Worm (Caenorhabditis elegans) whole organism, L4 larva: ENCODE measurements around the gene dkf-2.
A peak's percentile ranks its signal among the peaks of the same experiment; 100 is the strongest.

Experiments used
- F49E8.2 ChIP-seq: sonication (generic microtip); optimal IDR thresholded peaks from 2 replicates; lab custom pipeline; 2016; ENCODE audit warnings: missing compliant biosample characterization, mild to moderate bottlenecking, missing genetic modification characterization, borderline replicate concordance
- R02D3.7 ChIP-seq: fragments of 150-350 bp; sonication (generic microtip); optimal IDR thresholded peaks from 3 replicates; lab custom pipeline; 2014; ENCODE audit warnings: missing biosample characterization, missing genetic modification characterization
- aha-1 ChIP-seq: fragments of 150-350 bp; peaks from one replicate; lab custom pipeline; 2014; ENCODE audit warnings: missing biosample characterization, missing genetic modification characterization
- aly-2 ChIP-seq: sonication (generic microtip); optimal IDR thresholded peaks from 2 replicates; lab custom pipeline; 2018; ENCODE audit warnings: missing biosample characterization, missing genetic modification characterization
- attf-4 ChIP-seq: sonication (generic microtip); optimal IDR thresholded peaks from 3 replicates; lab custom pipeline; 2017; ENCODE audit warnings: missing biosample characterization, missing genetic modification characterization
- ceh-82 ChIP-seq: sonication (generic microtip); optimal IDR thresholded peaks from 2 replicates; lab custom pipeline; 2017; ENCODE audit warnings: missing biosample characterization, missing genetic modification characterization
- daf-19 ChIP-seq: fragments of 200-800 bp; sonication (Bioruptor generic); conservative IDR thresholded peaks from 2 replicates; pipeline ENCODE4 v1.3.6; 2022; ENCODE audit warnings: missing genetic modification characterization, missing compliant biosample characterization
- dmd-9 ChIP-seq: fragments of 200-800 bp; sonication (Bioruptor generic); IDR thresholded peaks from 2 replicates; pipeline ENCODE4 v1.3.6; 2022; ENCODE audit warnings: missing genetic modification reagents, missing genetic modification characterization, missing compliant biosample characterization
- dpl-1 ChIP-seq: fragments of 150-350 bp; optimal IDR thresholded peaks from 2 replicates; lab custom pipeline; 2014; ENCODE audit warnings: missing biosample characterization, missing genetic modification reagents, missing genetic modification characterization
- egl-43 ChIP-seq: fragments of 200-800 bp; sonication (Bioruptor generic); IDR thresholded peaks from 2 replicates; pipeline ENCODE4 v1.3.6; 2022; ENCODE audit warnings: missing genetic modification reagents, missing genetic modification characterization, missing compliant biosample characterization
- lin-13 ChIP-seq: fragments of 150-350 bp; optimal IDR thresholded peaks from 2 replicates; lab custom pipeline; 2014; ENCODE audit warnings: missing biosample characterization, missing genetic modification reagents, missing genetic modification characterization
- lin-15B ChIP-seq: fragments of 150-350 bp; sonication (generic microtip); optimal IDR thresholded peaks from 3 replicates; lab custom pipeline; 2014; ENCODE audit warnings: missing biosample characterization, missing genetic modification characterization
- mep-1 ChIP-seq: fragments of 150-350 bp; sonication (generic microtip); optimal IDR thresholded peaks from 3 replicates; lab custom pipeline; 2014; ENCODE audit warnings: missing biosample characterization, missing genetic modification characterization
- mxl-2 ChIP-seq: fragments of 200-800 bp; sonication (Bioruptor generic); conservative IDR thresholded peaks from 2 replicates; pipeline ENCODE4 v1.3.6; 2022; ENCODE audit warnings: missing genetic modification reagents, missing genetic modification characterization, missing compliant biosample characterization
- nhr-28 ChIP-seq: fragments of 150-350 bp; optimal IDR thresholded peaks from 2 replicates; lab custom pipeline; 2014; ENCODE audit warnings: missing biosample characterization, missing genetic modification characterization
- nhr-41 ChIP-seq: fragments of 200-800 bp; sonication (Bioruptor generic); IDR thresholded peaks from 2 replicates; pipeline ENCODE4 v1.3.6; 2022; ENCODE audit warnings: missing genetic modification reagents, missing genetic modification characterization, missing compliant biosample characterization
- nhr-48 ChIP-seq: sonication (generic microtip); optimal IDR thresholded peaks from 2 replicates; lab custom pipeline; 2016; ENCODE audit warnings: mild to moderate bottlenecking, missing genetic modification characterization, missing compliant biosample characterization
- nhr-6 ChIP-seq: fragments of 150-350 bp; optimal IDR thresholded peaks from 2 replicates; lab custom pipeline; 2014; ENCODE audit warnings: missing biosample characterization, missing genetic modification characterization
- nhr-77 ChIP-seq: fragments of 150-350 bp; optimal IDR thresholded peaks from 2 replicates; lab custom pipeline; 2014; ENCODE audit warnings: missing biosample characterization, missing genetic modification characterization
- pqm-1 ChIP-seq: sonication (generic microtip); optimal IDR thresholded peaks from 2 replicates; lab custom pipeline; 2017; ENCODE audit warnings: missing biosample characterization, missing genetic modification characterization
- saeg-2 ChIP-seq: fragments of 200-800 bp; sonication (Bioruptor generic); IDR thresholded peaks from 2 replicates; pipeline ENCODE4 v1.3.6; 2022; ENCODE audit warnings: missing genetic modification reagents, missing genetic modification characterization, missing compliant biosample characterization
- set-16 ChIP-seq: fragments of 200-800 bp; sonication (Bioruptor generic); IDR thresholded peaks from 2 replicates; pipeline ENCODE4 v1.3.6; 2022; ENCODE audit warnings: missing genetic modification reagents, missing genetic modification characterization, missing compliant biosample characterization
- skn-1 ChIP-seq: fragments of 150-350 bp; optimal IDR thresholded peaks from 2 replicates; lab custom pipeline; 2014; ENCODE audit warnings: missing biosample characterization, missing genetic modification characterization
- snpc-4 ChIP-seq: fragments of 150-350 bp; optimal IDR thresholded peaks from 2 replicates; lab custom pipeline; 2014; ENCODE audit warnings: missing biosample characterization, missing genetic modification characterization
- spr-3 ChIP-seq: fragments of 200-800 bp; sonication (Bioruptor generic); optimal IDR thresholded peaks from 2 replicates; lab custom pipeline; 2018; ENCODE audit warnings: mild to moderate bottlenecking, missing genetic modification characterization, missing compliant biosample characterization
- tra-1 ChIP-seq: fragments of 200-800 bp; sonication (Bioruptor generic); IDR thresholded peaks from 2 replicates; pipeline ENCODE4 v1.3.6; 2022; ENCODE audit warnings: missing genetic modification reagents, missing genetic modification characterization, missing compliant biosample characterization
- unc-130 ChIP-seq: sonication (generic microtip); optimal IDR thresholded peaks from 2 replicates; lab custom pipeline; 2016; ENCODE audit warnings: missing genetic modification reagents, missing genetic modification characterization, missing compliant biosample characterization
- unc-62 ChIP-seq, 3 experiments: fragments of 150-350 bp in 1 of 3; sonication (generic microtip); optimal IDR thresholded peaks in 2 of 3; peaks in 1 of 3; 1 replicate in 1 of 3; 2 replicates in 2 of 3; lab custom pipeline; 2014 to 2017; ENCODE audit warnings: missing biosample characterization in 3 of 3, missing genetic modification characterization in 3 of 3, missing genetic modification reagents in 3 of 3, missing genotype in 1 of 3
- zag-1 ChIP-seq: fragments of 150-350 bp; optimal IDR thresholded peaks from 2 replicates; lab custom pipeline; 2014; ENCODE audit warnings: missing biosample characterization, missing genetic modification characterization

The dkf-2 gene

DNA sequence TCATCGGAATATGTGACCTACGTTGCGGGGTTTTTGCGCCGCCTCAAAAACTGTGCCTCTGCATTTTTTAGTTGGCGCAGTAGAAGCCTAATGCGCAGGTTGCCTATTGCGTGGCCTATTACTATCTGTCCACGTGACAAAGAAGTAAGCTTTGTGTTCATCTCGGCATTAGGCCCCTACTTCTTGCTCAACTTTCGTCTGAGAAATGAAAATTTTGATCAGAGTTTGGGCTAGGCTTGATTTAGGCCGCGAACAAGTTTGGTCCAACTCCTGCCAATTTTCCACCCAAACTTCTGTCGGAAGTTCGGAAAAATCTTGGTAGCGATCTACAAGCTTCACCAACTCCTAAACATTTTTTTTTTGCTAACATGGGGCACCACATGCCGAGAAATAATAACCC, 34.6 kb downstream of the dkf-2 start:
- TF ChIP-seq skn-1 (tag; lab: Kevin White, UChicago) = no peak
- TF ChIP-seq aha-1 (tag; lab: Kevin White, UChicago) = peak; percentile 92

ce11 chrV:16784806-16785205, 37.4 kb downstream of the dkf-2 start:
- no peak for TF ChIP-seq dmd-9 (GFP tag; lab: Robert Waterston, UW)
- TF ChIP-seq lin-13 = no peak
- no peak for TF ChIP-seq aly-2
- TF ChIP-seq set-16 (GFP tag; lab: Robert Waterston, UW) = peak; percentile 85
- no peak for TF ChIP-seq nhr-41 (GFP tag; lab: Robert Waterston, UW)
- no peak for TF ChIP-seq tra-1 (GFP tag; lab: Robert Waterston, UW)

- TF ChIP-seq daf-19 = no peak
- TF ChIP-seq aha-1 (tag; lab: Kevin White, UChicago) = peak; percentile 57
- no peak for TF ChIP-seq mep-1 (tag; lab: Kevin White, UChicago)
- no peak for TF ChIP-seq F49E8.2
- no peak for TF ChIP-seq nhr-6 (tag; lab: Kevin White, UChicago)
- TF ChIP-seq lin-13 = no peak
- TF ChIP-seq attf-4 (tag; lab: Kevin White, UChicago) = no peak
- TF ChIP-seq mxl-2 (GFP tag; lab: Robert Waterston, UW) = no peak
- peak in 1 of 2 experiments; percentile 21 for TF ChIP-seq unc-62 (GFP tag; optimal IDR thresholded peaks at IDR 0.05 in 1 of 2; lab: Kevin White, UChicago)
- TF ChIP-seq unc-62 (tag; optimal IDR thresholded peaks at IDR 0.05; lab: Kevin White, UChicago) = no peak
- no peak for TF ChIP-seq R02D3.7 (tag; lab: Kevin White, UChicago)
- TF ChIP-seq, all 104 proteins: peak for 2
These were observed 38.6 kb downstream of the dkf-2 start for ce11 chrV:16786012-16786411.

- TF ChIP-seq egl-43 (GFP tag; lab: Robert Waterston, UW) (no peak), pqm-1 (tag; lab: Kevin White, UChicago) (no peak), spr-3 (GFP tag; lab: Kevin White, UChicago) (no peak), nhr-77 (tag; lab: Kevin White, UChicago) (no peak), ceh-82 (no peak)
These were observed 41.5 kb downstream of the dkf-2 start, which contains the start of gene immt-2 for ce11 chrV:16788967-16789366. TSS of gene immt-2 (plus strand) at chrV:16789267.

- TF ChIP-seq nhr-28 (tag; lab: Kevin White, UChicago) (no peak), set-16 (GFP tag; lab: Robert Waterston, UW) (peak; percentile 82), nhr-48 (tag; lab: Kevin White, UChicago) (no peak), lin-15B (tag; lab: Kevin White, UChicago) (no peak)
These were observed 45.3 kb downstream of the dkf-2 start for ce11 chrV:16792717-16793116.

DNA sequence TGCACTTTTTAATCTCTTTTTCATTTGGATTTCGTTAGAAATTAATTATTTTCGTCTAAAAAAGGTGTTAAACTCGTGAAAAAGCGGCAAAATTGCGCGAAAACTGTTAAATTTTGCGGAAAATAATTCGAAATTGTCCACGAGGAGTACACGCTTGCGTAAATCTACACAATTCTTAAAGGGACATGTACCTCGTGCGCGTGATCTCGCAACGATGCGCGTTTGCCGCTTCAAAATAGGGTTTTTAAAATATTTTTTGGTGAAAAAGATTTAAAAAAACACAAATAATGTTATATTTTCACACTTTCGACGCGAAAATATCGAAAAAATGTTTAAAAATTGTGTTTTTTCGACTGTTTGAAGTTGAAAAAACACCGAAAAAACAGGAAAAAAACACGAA, 45.9 kb downstream of the dkf-2 start:
- no peak for TF ChIP-seq snpc-4 (tag; lab: Kevin White, UChicago)
- no peak for TF ChIP-seq saeg-2 (GFP tag; lab: Robert Waterston, UW)
- TF ChIP-seq R02D3.7 (tag; lab: Kevin White, UChicago) = peak; percentile 12
- TF ChIP-seq lin-15B (tag; lab: Kevin White, UChicago) = no peak
- no peak for TF ChIP-seq dpl-1 (GFP tag; lab: Kevin White, UChicago)
- peak; percentile 42 for TF ChIP-seq unc-130
- no peak for TF ChIP-seq spr-3 (GFP tag; lab: Kevin White, UChicago)
- no peak for TF ChIP-seq zag-1 (tag; lab: Kevin White, UChicago)

- TF ChIP-seq unc-62 (GFP tag; optimal IDR thresholded peaks at IDR 0.05 in 1 of 2; lab: Kevin White, UChicago) = peak in 1 of 2 experiments; percentile 93
- TF ChIP-seq unc-62 (tag; optimal IDR thresholded peaks at IDR 0.05; lab: Kevin White, UChicago) = no peak
- no peak for TF ChIP-seq aly-2
These were observed 46.7 kb downstream of the dkf-2 start for ce11 chrV:16794079-16794478.
